Worm (Caenorhabditis elegans) whole organism, L3 larva: ENCODE measurements around the gene srx-45.
A peak's percentile ranks its signal among the peaks of the same experiment; 100 is the strongest.

Source experiments
- R02D3.7 ChIP-seq: fragments of 150-350 bp; optimal IDR thresholded peaks from 2 replicates; lab custom pipeline; 2014; ENCODE audit warnings: missing biosample characterization, missing genetic modification characterization
- ZK546.5 ChIP-seq: sonication (generic microtip); optimal IDR thresholded peaks from 2 replicates; lab custom pipeline; 2017; ENCODE audit warnings: missing biosample characterization, missing genetic modification characterization
- ama-1 ChIP-seq: fragments of 150-350 bp; optimal IDR thresholded peaks from 2 replicates; lab custom pipeline; 2018
- ceh-16 ChIP-seq: sonication (generic microtip); optimal IDR thresholded peaks from 2 replicates; lab custom pipeline; 2017; ENCODE audit warnings: missing biosample characterization, missing genetic modification characterization
- ceh-28 ChIP-seq: fragments of 150-350 bp; optimal IDR thresholded peaks from 2 replicates; lab custom pipeline; 2014; ENCODE audit warnings: missing biosample characterization, missing genetic modification reagents, missing genetic modification characterization
- ceh-82 ChIP-seq: fragments of 150-350 bp; optimal IDR thresholded peaks from 2 replicates; lab custom pipeline; 2014; ENCODE audit warnings: missing biosample characterization, missing genetic modification characterization
- ceh-9 ChIP-seq: sonication (generic microtip); optimal IDR thresholded peaks from 2 replicates; lab custom pipeline; 2018; ENCODE audit warnings: missing biosample characterization, missing genetic modification characterization
- egl-27 ChIP-seq: sonication (generic microtip); optimal IDR thresholded peaks from 4 replicates; lab custom pipeline; 2017; ENCODE audit warnings: missing biosample characterization, missing genetic modification reagents, missing genetic modification characterization
- elt-1 ChIP-seq: fragments of 150-350 bp; optimal IDR thresholded peaks from 2 replicates; lab custom pipeline; 2014; ENCODE audit warnings: missing biosample characterization, missing genetic modification characterization
- elt-2 ChIP-seq: sonication (generic microtip); optimal IDR thresholded peaks from 2 replicates; lab custom pipeline; 2016; ENCODE audit warnings: missing genetic modification reagents, mild to moderate bottlenecking, missing genetic modification characterization, missing compliant biosample characterization
- elt-3 ChIP-seq, 3 experiments: fragments of 150-350 bp in 1 of 3; sonication (generic microtip) in 2 of 3; optimal IDR thresholded peaks; 2 replicates in 2 of 3; 4 replicates in 1 of 3; lab custom pipeline; 2014 to 2017; ENCODE audit warnings: missing biosample characterization in 3 of 3, missing genetic modification characterization in 3 of 3
- fkh-10 ChIP-seq: sonication (generic microtip); optimal IDR thresholded peaks from 2 replicates; lab custom pipeline; 2017; ENCODE audit warnings: missing biosample characterization, missing genetic modification reagents, missing genetic modification characterization
- fkh-2 ChIP-seq: fragments of 150-350 bp; optimal IDR thresholded peaks from 2 replicates; lab custom pipeline; 2014; ENCODE audit warnings: missing biosample characterization, missing genetic modification reagents, missing genetic modification characterization
- fos-1 ChIP-seq: fragments of 150-350 bp; optimal IDR thresholded peaks from 2 replicates; lab custom pipeline; 2014; ENCODE audit warnings: missing biosample characterization, missing genetic modification characterization
- hmg-11 ChIP-seq: sonication (generic microtip); optimal IDR thresholded peaks from 2 replicates; lab custom pipeline; 2016; ENCODE audit warnings: missing genetic modification characterization, missing compliant biosample characterization
- jun-1 ChIP-seq: fragments of 150-350 bp; optimal IDR thresholded peaks from 2 replicates; lab custom pipeline; 2014; ENCODE audit warnings: missing biosample characterization, missing genetic modification reagents, missing genetic modification characterization
- lin-15B ChIP-seq: fragments of 150-350 bp; optimal IDR thresholded peaks from 2 replicates; lab custom pipeline; 2014; ENCODE audit warnings: missing biosample characterization, missing genetic modification characterization
- mdl-1 ChIP-seq: fragments of 150-350 bp; optimal IDR thresholded peaks from 2 replicates; lab custom pipeline; 2014; ENCODE audit warnings: missing biosample characterization, missing genetic modification characterization
- mml-1 ChIP-seq: fragments of 150-350 bp; sonication (generic microtip); optimal IDR thresholded peaks from 3 replicates; lab custom pipeline; 2014; ENCODE audit warnings: missing biosample characterization, missing genetic modification characterization
- nfya-1 ChIP-seq: sonication (generic microtip); optimal IDR thresholded peaks from 2 replicates; lab custom pipeline; 2017; ENCODE audit warnings: missing genetic modification characterization, mild to moderate bottlenecking, missing compliant biosample characterization, antibody characterized with exemption, moderate library complexity; ENCODE audit not compliant: insufficient read depth
- nhr-12 ChIP-seq: fragments of 150-350 bp; optimal IDR thresholded peaks from 2 replicates; lab custom pipeline; 2014; ENCODE audit warnings: missing biosample characterization, missing genetic modification characterization
- nhr-23 ChIP-seq: fragments of 150-350 bp; optimal IDR thresholded peaks from 2 replicates; lab custom pipeline; 2014; ENCODE audit warnings: missing biosample characterization, missing genetic modification reagents, missing genetic modification characterization
- nhr-25 ChIP-seq: sonication (generic microtip); optimal IDR thresholded peaks from 2 replicates; lab custom pipeline; 2017; ENCODE audit warnings: missing biosample characterization, missing genetic modification characterization
- nhr-28 ChIP-seq: fragments of 150-350 bp; optimal IDR thresholded peaks from 2 replicates; lab custom pipeline; 2014; ENCODE audit warnings: missing biosample characterization, missing genetic modification characterization
- nhr-43 ChIP-seq: sonication (generic microtip); optimal IDR thresholded peaks from 2 replicates; lab custom pipeline; 2016; ENCODE audit warnings: mild to moderate bottlenecking, missing genetic modification characterization, missing compliant biosample characterization; ENCODE audit not compliant: poor library complexity, severe bottlenecking
- nhr-67 ChIP-seq: fragments of 150-350 bp; optimal IDR thresholded peaks from 2 replicates; lab custom pipeline; 2014; ENCODE audit warnings: missing biosample characterization, missing genetic modification characterization
- nhr-76 ChIP-seq: fragments of 150-350 bp; sonication (generic microtip); optimal IDR thresholded peaks from 5 replicates; lab custom pipeline; 2014; ENCODE audit warnings: missing biosample characterization, missing genetic modification characterization
- pha-4 ChIP-seq: fragments of 150-350 bp; optimal IDR thresholded peaks from 2 replicates; lab custom pipeline; 2014; ENCODE audit warnings: missing biosample characterization, missing genetic modification reagents, missing genetic modification characterization
- pqm-1 ChIP-seq: fragments of 150-350 bp; optimal IDR thresholded peaks from 2 replicates; lab custom pipeline; 2017; ENCODE audit warnings: missing biosample characterization, missing genetic modification characterization, inconsistent platforms
- sea-2 ChIP-seq: fragments of 150-350 bp; sonication (generic microtip); optimal IDR thresholded peaks from 4 replicates; lab custom pipeline; 2014; ENCODE audit warnings: missing biosample characterization, missing genetic modification reagents, missing genetic modification characterization
- skn-1 ChIP-seq: fragments of 150-350 bp; optimal IDR thresholded peaks from 2 replicates; lab custom pipeline; 2014; ENCODE audit warnings: missing biosample characterization, missing genetic modification characterization
- snpc-4 ChIP-seq: fragments of 150-350 bp; optimal IDR thresholded peaks from 2 replicates; lab custom pipeline; 2014; ENCODE audit warnings: missing biosample characterization, missing genetic modification characterization
- tbx-2 ChIP-seq: sonication (generic microtip); optimal IDR thresholded peaks from 2 replicates; lab custom pipeline; 2016; ENCODE audit warnings: mild to moderate bottlenecking, missing genetic modification characterization, missing compliant biosample characterization
- unc-62 ChIP-seq: fragments of 150-350 bp; sonication (generic microtip); optimal IDR thresholded peaks from 4 replicates; lab custom pipeline; 2014; ENCODE audit warnings: missing biosample characterization, missing genetic modification reagents, missing genetic modification characterization
- zag-1 ChIP-seq: fragments of 150-350 bp; optimal IDR thresholded peaks from 2 replicates; lab custom pipeline; 2014; ENCODE audit warnings: missing biosample characterization, missing genetic modification characterization
- ztf-11 ChIP-seq: fragments of 150-350 bp; optimal IDR thresholded peaks from 2 replicates; lab custom pipeline; 2014; ENCODE audit warnings: missing biosample characterization, missing genetic modification characterization
- ztf-4 ChIP-seq: fragments of 150-350 bp; optimal IDR thresholded peaks from 2 replicates; lab custom pipeline; 2014; ENCODE audit warnings: missing biosample characterization, missing genetic modification characterization

srx-45 gene

ce11 chrIII:9300670-9301069, 5.8 kb downstream of the srx-45 start:
- TF ChIP-seq nhr-25 (peak; percentile 17), pqm-1 (tag; lab: Kevin White, UChicago) (no peak), ztf-4 (no peak), nhr-23 (tag; lab: Kevin White, UChicago) (peak; percentile 29)

ce11 chrIII:9299919-9300318, 6.6 kb downstream of the srx-45 start, which contains the start of gene K01B6.3:
Gene K01B6.3 (plus strand): TSS chrIII:9300219.
- TF ChIP-seq nhr-12 (tag; lab: Kevin White, UChicago) (no peak), fos-1 (tag; lab: Kevin White, UChicago) (no peak), fkh-2 (tag; lab: Kevin White, UChicago) (no peak), pqm-1 (tag; lab: Kevin White, UChicago) (no peak), ceh-28 (tag; lab: Kevin White, UChicago) (no peak), ceh-82 (no peak), fkh-10 (GFP tag; lab: Kevin White, UChicago) (no peak)

- no peak for TF ChIP-seq nhr-76 (tag; lab: Kevin White, UChicago)
- no peak for TF ChIP-seq zag-1 (tag; lab: Kevin White, UChicago)
- TF ChIP-seq elt-1 (tag; lab: Kevin White, UChicago) = no peak
- TF ChIP-seq R02D3.7 (tag; lab: Kevin White, UChicago) = no peak
- no peak for TF ChIP-seq pha-4
- no peak for TF ChIP-seq ceh-16 (tag; lab: Kevin White, UChicago)
- no peak for TF ChIP-seq nhr-28
- no peak for TF ChIP-seq nhr-67
- no peak for TF ChIP-seq nhr-25
- no peak for TF ChIP-seq fos-1 (tag; lab: Kevin White, UChicago)
- no peak for TF ChIP-seq ztf-4
- no peak for TF ChIP-seq elt-3 (tag; optimal IDR thresholded peaks at IDR 0.05; lab: Kevin White, UChicago)
- no peak for TF ChIP-seq mml-1
- no peak for TF ChIP-seq ama-1 (lab: Kevin White, UChicago)
- no peak for TF ChIP-seq tbx-2 (tag; lab: Kevin White, UChicago)
- TF ChIP-seq nhr-43 = no peak
Measured at ce11 chrIII:9299116-9299515, 7.4 kb downstream of the srx-45 start.

ce11 chrIII:9297345-9297744, 9.2 kb downstream of the srx-45 start, which contains the start of gene K01B6.4:
Gene K01B6.4 (minus strand): TSS chrIII:9297445.
- TF ChIP-seq nfya-1 (tag; lab: Kevin White, UChicago) (no peak), nhr-28 (no peak), mdl-1 (tag; lab: Kevin White, UChicago) (no peak), hmg-11 (tag; lab: Kevin White, UChicago) (no peak), nhr-12 (tag; lab: Kevin White, UChicago) (no peak), nhr-67 (no peak), snpc-4 (tag; lab: Kevin White, UChicago) (no peak), ztf-11 (tag; lab: Kevin White, UChicago) (no peak), elt-3 (tag; optimal IDR thresholded peaks at IDR 0.05; lab: Kevin White, UChicago) (no peak), elt-1 (tag; lab: Kevin White, UChicago) (no peak), sea-2 (no peak), fkh-2 (tag; lab: Kevin White, UChicago) (no peak), ceh-82 (no peak), unc-62 (GFP tag; lab: Kevin White, UChicago) (no peak), egl-27 (no peak), ceh-16 (tag; lab: Kevin White, UChicago) (no peak), ceh-9 (tag; lab: Kevin White, UChicago) (no peak), mml-1 (no peak), lin-15B (no peak), ZK546.5 (no peak)

ce11 chrIII:9289815-9290214, 16.7 kb downstream of the srx-45 start:
- TF ChIP-seq ceh-16 (tag; lab: Kevin White, UChicago) = no peak
- TF ChIP-seq nhr-43 = no peak
- no peak for TF ChIP-seq snpc-4 (tag; lab: Kevin White, UChicago)
- peak; percentile 96 for TF ChIP-seq elt-2
- TF ChIP-seq nhr-76 (tag; lab: Kevin White, UChicago) = no peak
- TF ChIP-seq mdl-1 (tag; lab: Kevin White, UChicago) = no peak
- peak; percentile 94 for TF ChIP-seq pqm-1 (tag; lab: Kevin White, UChicago)
- no peak for TF ChIP-seq fkh-2 (tag; lab: Kevin White, UChicago)
- TF ChIP-seq skn-1 (tag; lab: Kevin White, UChicago) = no peak
- no peak for TF ChIP-seq elt-1 (tag; lab: Kevin White, UChicago)
- no peak for TF ChIP-seq unc-62 (GFP tag; lab: Kevin White, UChicago)
- TF ChIP-seq ZK546.5 = no peak
- TF ChIP-seq sea-2 = no peak
- no peak for TF ChIP-seq lin-15B
- peak; percentile 9 for TF ChIP-seq jun-1
- TF ChIP-seq pha-4 = no peak
- no peak for TF ChIP-seq mml-1
- TF ChIP-seq nfya-1 (tag; lab: Kevin White, UChicago) = peak; percentile 27
- no peak for TF ChIP-seq ztf-4
- TF ChIP-seq, all 47 proteins: peak for 4
